Fruit fly (Drosophila melanogaster): ENCODE measurements around the gene HipHop.

dm6 chr3L:18784562-18784961 is 36.4 kb upstream of the HipHop start:
- TF ChIP-seq CTCF (optimal IDR thresholded peaks at IDR 0.05) = no peak
- TF ChIP-seq CG8478 (optimal IDR thresholded peaks at IDR 0.05) = no peak
